Fruit fly (Drosophila melanogaster) whole organism, embryonic: ENCODE results near the gene CG7766.

Experiments used
- Asciz ChIP-seq: fragments of 200-800 bp; sonication (Bioruptor generic); optimal IDR thresholded peaks from 2 replicates; lab custom pipeline; 2017; ENCODE audit warnings: missing biosample characterization, mild to moderate bottlenecking, missing genetic modification characterization, missing genetic modification reagents
- Atf3 ChIP-seq: fragments of 200-800 bp; sonication (Bioruptor generic); optimal IDR thresholded peaks from 3 replicates; lab custom pipeline; 2016; ENCODE audit warnings: missing biosample characterization, missing genetic modification characterization
- CG10959 ChIP-seq: fragments of 200-800 bp; sonication (Bioruptor generic); IDR thresholded peaks from 2 replicates; pipeline ENCODE4 v1.3.6; 2022; ENCODE audit warnings: missing biosample characterization, missing genetic modification characterization
- CG10979 ChIP-seq: fragments of 200-800 bp; sonication (Bioruptor generic); optimal IDR thresholded peaks from 2 replicates; lab custom pipeline; 2018; ENCODE audit warnings: missing biosample characterization, mild to moderate bottlenecking, missing genetic modification characterization, moderate library complexity
- CG12071 ChIP-seq: fragments of 200-800 bp; sonication (Bioruptor generic); optimal IDR thresholded peaks from 3 replicates; lab custom pipeline; 2018; ENCODE audit warnings: missing biosample characterization, mild to moderate bottlenecking, missing genetic modification characterization
- CG12104 ChIP-seq: fragments of 200-800 bp; sonication (Bioruptor generic); optimal IDR thresholded peaks from 3 replicates; lab custom pipeline; 2016; ENCODE audit warnings: missing biosample characterization, missing genetic modification characterization
- CG12155 ChIP-seq: fragments of 200-800 bp; sonication (Bioruptor generic); optimal IDR thresholded peaks from 3 replicates; lab custom pipeline; 2016; ENCODE audit warnings: missing biosample characterization, missing genetic modification characterization
- CG12219 ChIP-seq: fragments of 200-800 bp; sonication (Bioruptor generic); optimal IDR thresholded peaks from 3 replicates; lab custom pipeline; 2018; ENCODE audit warnings: missing biosample characterization, mild to moderate bottlenecking, missing genetic modification characterization
- CG14014 ChIP-seq: fragments of 200-800 bp; sonication (Bioruptor generic); IDR thresholded peaks from 2 replicates; pipeline ENCODE4 v1.3.6; 2022; ENCODE audit warnings: missing biosample characterization, missing genetic modification characterization
- CG1529 ChIP-seq: fragments of 200-800 bp; sonication (Bioruptor generic); optimal IDR thresholded peaks from 3 replicates; lab custom pipeline; 2018; ENCODE audit warnings: missing biosample characterization, missing genetic modification characterization
- CG16815 ChIP-seq: fragments of 200-800 bp; sonication (Bioruptor generic); optimal IDR thresholded peaks from 3 replicates; lab custom pipeline; 2017; ENCODE audit warnings: missing biosample characterization, mild to moderate bottlenecking, missing genetic modification characterization
- CG18599 ChIP-seq: fragments of 200-800 bp; sonication (Bioruptor generic); optimal IDR thresholded peaks from 3 replicates; lab custom pipeline; 2017; ENCODE audit warnings: missing biosample characterization, missing genetic modification characterization, mild to moderate bottlenecking, moderate library complexity, missing genetic modification reagents
- CG3163 ChIP-seq: fragments of 200-800 bp; sonication (Bioruptor generic); optimal IDR thresholded peaks from 3 replicates; lab custom pipeline; 2016; ENCODE audit warnings: missing biosample characterization, missing genetic modification characterization
- CG33557 ChIP-seq: fragments of 200-800 bp; sonication (Bioruptor generic); optimal IDR thresholded peaks from 2 replicates; lab custom pipeline; 2019; ENCODE audit warnings: missing biosample characterization, mild to moderate bottlenecking, missing genetic modification characterization, moderate library complexity
- CG4617 ChIP-seq: fragments of 200-800 bp; sonication (Bioruptor generic); optimal IDR thresholded peaks from 3 replicates; lab custom pipeline; 2016; ENCODE audit warnings: missing biosample characterization, missing genetic modification characterization, borderline replicate concordance
- CG6254 ChIP-seq: fragments of 200-800 bp; sonication (Bioruptor generic); optimal IDR thresholded peaks from 3 replicates; lab custom pipeline; 2017; ENCODE audit warnings: mild to moderate bottlenecking, missing biosample characterization, missing genetic modification reagents, missing genetic modification characterization
- CG6791 ChIP-seq: fragments of 200-800 bp; sonication (Bioruptor generic); IDR thresholded peaks from 3 replicates; pipeline ENCODE4 v1.3.6; 2022; ENCODE audit warnings: missing biosample characterization, missing genetic modification characterization; ENCODE audit not compliant: partially characterized antibody
- CG7556 ChIP-seq: fragments of 200-800 bp; sonication (Bioruptor generic); optimal IDR thresholded peaks from 2 replicates; lab custom pipeline; 2017; ENCODE audit warnings: missing biosample characterization, mild to moderate bottlenecking, missing genetic modification characterization
- CG7987 ChIP-seq: fragments of 200-800 bp; sonication (Bioruptor generic); optimal IDR thresholded peaks from 2 replicates; lab custom pipeline; 2018; ENCODE audit warnings: missing biosample characterization, mild to moderate bottlenecking, missing genetic modification characterization, moderate library complexity
- Dp ChIP-seq: fragments of 200-800 bp; sonication (Bioruptor generic); optimal IDR thresholded peaks from 2 replicates; lab custom pipeline; 2018; ENCODE audit warnings: missing biosample characterization, mild to moderate bottlenecking, missing genetic modification characterization, moderate library complexity
- Hmx ChIP-seq: fragments of 200-800 bp; sonication (Bioruptor generic); optimal IDR thresholded peaks from 2 replicates; lab custom pipeline; 2016; ENCODE audit warnings: missing biosample characterization, missing genetic modification characterization
- Mad ChIP-seq: fragments of 200-800 bp; sonication (Bioruptor generic); optimal IDR thresholded peaks from 2 replicates; lab custom pipeline; 2016; ENCODE audit warnings: missing biosample characterization, missing genetic modification characterization
- Oaz ChIP-seq: fragments of 200-800 bp; sonication (Bioruptor generic); IDR thresholded peaks from 2 replicates; pipeline ENCODE4 v1.3.6; 2022; ENCODE audit warnings: missing biosample characterization, missing genetic modification characterization
- Oli ChIP-seq: fragments of 200-800 bp; sonication (Bioruptor generic); optimal IDR thresholded peaks from 2 replicates; lab custom pipeline; 2018; ENCODE audit warnings: missing biosample characterization, mild to moderate bottlenecking, missing genetic modification characterization, moderate library complexity
- Optix ChIP-seq: fragments of 200-800 bp; sonication (Bioruptor generic); IDR thresholded peaks from 3 replicates; pipeline ENCODE4 v1.3.6; 2022; ENCODE audit warnings: missing biosample characterization, missing genetic modification characterization
- Pdp1 ChIP-seq, 2 experiments: fragments of 200-800 bp; sonication (Bioruptor generic); optimal IDR thresholded peaks; 3 replicates each; lab custom pipeline; 2016; ENCODE audit warnings: missing biosample characterization in 2 of 2, missing genetic modification characterization in 2 of 2, mild to moderate bottlenecking in 1 of 2, moderate library complexity in 1 of 2
- Rfx ChIP-seq: fragments of 200-800 bp; sonication (Bioruptor generic); IDR thresholded peaks from 2 replicates; pipeline ENCODE4 v1.3.6; 2022; ENCODE audit warnings: missing biosample characterization, missing genetic modification characterization
- Side ChIP-seq: fragments of 200-800 bp; sonication (Bioruptor generic); optimal IDR thresholded peaks from 2 replicates; lab custom pipeline; 2016; ENCODE audit warnings: missing biosample characterization, missing genetic modification characterization
- Ssrp ChIP-seq: fragments of 200-800 bp; sonication (Bioruptor generic); optimal IDR thresholded peaks from 2 replicates; lab custom pipeline; 2018; ENCODE audit warnings: missing biosample characterization, mild to moderate bottlenecking, missing genetic modification characterization, moderate library complexity
- Vsx1 ChIP-seq: fragments of 200-800 bp; sonication (Bioruptor generic); optimal IDR thresholded peaks from 2 replicates; lab custom pipeline; 2017; ENCODE audit warnings: missing biosample characterization, mild to moderate bottlenecking, missing genetic modification characterization, missing genetic modification reagents
- bsh ChIP-seq, 2 experiments: fragments of 200-800 bp; sonication (Bioruptor generic); optimal IDR thresholded peaks; 2 replicates each; lab custom pipeline; 2017 to 2018; ENCODE audit warnings: mild to moderate bottlenecking in 2 of 2, missing biosample characterization in 2 of 2, missing genetic modification characterization in 2 of 2, moderate library complexity in 1 of 2
- cad ChIP-seq: fragments of >200 bp; optimal IDR thresholded peaks from 2 replicates; lab custom pipeline; 2017; ENCODE audit warnings: missing biosample characterization, missing genetic modification characterization
- dati ChIP-seq: fragments of 200-800 bp; sonication (Bioruptor generic); IDR thresholded peaks from 2 replicates; pipeline ENCODE4 v1.3.6; 2022; ENCODE audit warnings: missing biosample characterization, missing genetic modification characterization
- eve ChIP-seq, 2 experiments: fragments of >200 bp; optimal IDR thresholded peaks; 2 replicates each; lab custom pipeline; 2017; ENCODE audit warnings: missing biosample characterization in 2 of 2, missing genetic modification characterization in 2 of 2
- fd3F ChIP-seq: fragments of 200-800 bp; sonication (Bioruptor generic); optimal IDR thresholded peaks from 2 replicates; lab custom pipeline; 2018; ENCODE audit warnings: missing biosample characterization, mild to moderate bottlenecking, missing genetic modification characterization, moderate library complexity
- gcm2 ChIP-seq: fragments of 200-800 bp; sonication (Bioruptor generic); optimal IDR thresholded peaks from 2 replicates; lab custom pipeline; 2016; ENCODE audit warnings: missing biosample characterization, missing genetic modification characterization
- lbe ChIP-seq: fragments of 200-800 bp; sonication (Bioruptor generic); optimal IDR thresholded peaks from 2 replicates; lab custom pipeline; 2016; ENCODE audit warnings: missing biosample characterization, mild to moderate bottlenecking, missing genetic modification characterization
- maf-S ChIP-seq: fragments of 200-800 bp; sonication (Bioruptor generic); optimal IDR thresholded peaks from 2 replicates; lab custom pipeline; 2016; ENCODE audit warnings: missing biosample characterization, missing genetic modification characterization
- mam ChIP-seq: fragments of 200-800 bp; sonication (Bioruptor generic); optimal IDR thresholded peaks from 3 replicates; lab custom pipeline; 2016; ENCODE audit warnings: missing biosample characterization, missing genetic modification characterization
- nom ChIP-seq: fragments of 200-800 bp; sonication (Bioruptor generic); optimal IDR thresholded peaks from 2 replicates; lab custom pipeline; 2017; ENCODE audit warnings: missing biosample characterization, missing genetic modification characterization, mild to moderate bottlenecking, moderate library complexity, missing genetic modification reagents
- org-1 ChIP-seq: fragments of 200-800 bp; sonication (Bioruptor generic); optimal IDR thresholded peaks from 2 replicates; lab custom pipeline; 2017; ENCODE audit warnings: missing biosample characterization, missing genetic modification characterization
- peb ChIP-seq: fragments of 200-800 bp; sonication (Bioruptor generic); IDR thresholded peaks from 2 replicates; pipeline ENCODE4 v1.3.6; 2022; ENCODE audit warnings: missing biosample characterization, missing genetic modification characterization
- pum ChIP-seq: fragments of 200-800 bp; sonication (Bioruptor generic); optimal IDR thresholded peaks from 2 replicates; lab custom pipeline; 2016; ENCODE audit warnings: missing biosample characterization, missing genetic modification characterization
- slou ChIP-seq: fragments of 200-800 bp; sonication (Bioruptor generic); optimal IDR thresholded peaks from 3 replicates; lab custom pipeline; 2016; ENCODE audit warnings: missing biosample characterization, missing genetic modification characterization
- ssp ChIP-seq: fragments of 200-800 bp; sonication (Bioruptor generic); IDR thresholded peaks from 2 replicates; pipeline ENCODE4 v1.3.6; 2022; ENCODE audit warnings: missing biosample characterization, missing genetic modification characterization
- stwl ChIP-seq: fragments of 200-800 bp; sonication (Bioruptor generic); optimal IDR thresholded peaks from 3 replicates; lab custom pipeline; 2018; ENCODE audit warnings: missing biosample characterization, mild to moderate bottlenecking, missing genetic modification characterization, moderate library complexity
- tap ChIP-seq: fragments of 200-800 bp; optimal IDR thresholded peaks from 3 replicates; lab custom pipeline; 2019; ENCODE audit warnings: missing biosample characterization, mild to moderate bottlenecking, missing genetic modification characterization, moderate library complexity
- tin ChIP-seq: fragments of 200-800 bp; sonication (Bioruptor generic); optimal IDR thresholded peaks from 3 replicates; lab custom pipeline; 2016; ENCODE audit warnings: missing biosample characterization, missing genetic modification characterization
- toy ChIP-seq: fragments of 200-800 bp; sonication (Bioruptor generic); IDR thresholded peaks from 2 replicates; pipeline ENCODE4 v1.3.6; 2022; ENCODE audit warnings: missing biosample characterization, missing genetic modification characterization
- vnd ChIP-seq: fragments of 200-800 bp; sonication (Bioruptor generic); IDR thresholded peaks from 3 replicates; pipeline ENCODE4 v1.3.6; 2022; ENCODE audit warnings: missing biosample characterization, missing genetic modification characterization; ENCODE audit not compliant: partially characterized antibody

CG7766 gene

dm6 chrX:9080962-9081361 is 22.6 kb downstream of the CG7766 start, which contains the start of the genes CG7246 and HP1b (continued):
- TF ChIP-seq mam (GFP tag; lab: Kevin White, UChicago) (peak; percentile 59), Rfx (peak; percentile 86), CG12104 (GFP tag; lab: Kevin White, UChicago) (peak; percentile 40), org-1 (GFP tag; lab: Kevin White, UChicago) (no peak), fd3F (peak; percentile 25), tap (tag; lab: Kevin White, UChicago) (peak; percentile 25), tin (GFP tag; lab: Kevin White, UChicago) (peak; percentile 72), CG14014 (GFP tag; lab: Robert Waterston, UW) (peak; percentile 75), nom (GFP tag; lab: Kevin White, UChicago) (peak; percentile 41), dati (GFP tag; lab: Robert Waterston, UW) (0 out of 2 replicates have a peak, but pooled peaks have one; percentile 29), Oli (tag; lab: Kevin White, UChicago) (peak; percentile 31), gcm2 (no peak), CG12071 (no peak), Vsx1 (GFP tag; lab: Kevin White, UChicago) (peak; percentile 42), CG6254 (GFP tag; lab: Kevin White, UChicago) (no peak), Mad (GFP tag; lab: Kevin White, UChicago) (peak; percentile 23), slou (GFP tag; lab: Kevin White, UChicago) (peak; percentile 48), Atf3 (GFP tag; lab: Kevin White, UChicago) (peak; percentile 0), CG4617 (GFP tag; lab: Kevin White, UChicago) (peak; percentile 64), CG10959 (GFP tag; lab: Robert Waterston, UW) (no peak), maf-S (GFP tag; lab: Kevin White, UChicago) (peak; percentile 29), CG33557 (GFP tag; lab: Kevin White, UChicago) (peak; percentile 51), CG1529 (peak; percentile 37), pum (no peak), CG3163 (GFP tag; lab: Kevin White, UChicago) (no peak), CG7556 (GFP tag; lab: Kevin White, UChicago) (peak; percentile 44), Side (GFP tag; lab: Kevin White, UChicago) (no peak), toy (GFP tag; lab: Robert Waterston, UW) (no peak), CG12219 (GFP tag; lab: Kevin White, UChicago) (peak; percentile 3), Pdp1 (GFP tag; optimal IDR thresholded peaks at IDR 0.05; lab: Kevin White, UChicago) (peak; percentile 55 to 56), CG10979 (peak; percentile 49), ssp (peak; percentile 64), peb (GFP tag; lab: Robert Waterston, UW) (peak; percentile 60), Ssrp (tag; lab: Kevin White, UChicago) (peak; percentile 53), Optix (GFP tag; lab: Robert Waterston, UW) (peak; percentile 79), Oaz (peak; percentile 8; the same call in 1 of the 2 replicates), Dp (GFP tag; lab: Kevin White, UChicago) (peak; percentile 47), CG7987 (peak; percentile 44), bsh (GFP tag; optimal IDR thresholded peaks at IDR 0.05; lab: Kevin White, UChicago) (peak in 1 of 2 experiments; percentile 76), CG18599 (GFP tag; lab: Kevin White, UChicago) (peak; percentile 66), vnd (GFP tag; lab: Robert Waterston, UW) (peak; percentile 68), lbe (peak; percentile 70), cad (GFP tag; lab: Kevin White, UChicago) (no peak), Hmx (GFP tag; lab: Kevin White, UChicago) (no peak), CG16815 (peak; percentile 0), CG6791 (peak; percentile 58; the same call in 1 of the 3 replicates), stwl (tag; lab: Kevin White, UChicago) (peak; percentile 44), Asciz (GFP tag; lab: Kevin White, UChicago) (no peak), CG12155 (GFP tag; lab: Kevin White, UChicago) (peak; percentile 70), eve (GFP tag; optimal IDR thresholded peaks at IDR 0.05; lab: Kevin White, UChicago) (no peak)
